Fruit fly (Drosophila melanogaster) whole organism, embryonic: Measurements from ENCODE around the gene Ykt6.

Experiments
- MTF-1 ChIP-seq: fragments of 200-800 bp; sonication (Bioruptor generic); optimal IDR thresholded peaks from 2 replicates; lab custom pipeline; 2018; ENCODE audit warnings: missing biosample characterization, mild to moderate bottlenecking, missing genetic modification characterization, borderline replicate concordance
- zen2 ChIP-seq: fragments of 200-800 bp; sonication (Bioruptor generic); IDR thresholded peaks from 3 replicates; pipeline ENCODE4 v1.3.6; 2022; ENCODE audit warnings: missing biosample characterization, missing genetic modification characterization; ENCODE audit not compliant: partially characterized antibody

DNA sequence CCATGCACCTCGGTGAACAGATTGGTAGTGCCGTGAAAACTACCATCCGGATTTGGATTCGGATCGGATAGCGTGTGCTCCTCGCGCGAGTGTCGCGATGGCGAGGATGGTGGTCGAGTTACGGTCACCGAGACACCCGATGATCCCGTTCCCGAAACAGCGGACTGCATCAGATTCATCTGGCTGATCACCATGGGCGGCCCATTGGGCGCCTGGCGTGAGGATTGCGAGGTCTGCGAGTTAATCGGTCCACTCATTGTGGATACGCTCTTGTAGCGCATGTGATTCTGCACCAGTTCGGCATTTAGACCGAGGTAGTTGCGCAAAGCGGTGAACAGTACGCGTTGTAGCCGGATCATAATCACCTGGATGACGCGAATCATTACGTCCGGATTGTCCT, 43.5 kb downstream of the Ykt6 start, which contains the start of gene sn:
- TF ChIP-seq zen2 (GFP tag; lab: Robert Waterston, UW) (no peak), MTF-1 (no peak)
